Fruit fly (Drosophila melanogaster): ENCODE data around the gene pira.

The pira gene

dm6 chrX:12737057-12737734 is 26.2 kb downstream of the pira start (continued):
- TF ChIP-seq chm (GFP tag; IDR thresholded peaks at IDR 0.05) (peak; percentile 41), grn (GFP tag; optimal IDR thresholded peaks at IDR 0.05) (peak; percentile 42), bsh (GFP tag; optimal IDR thresholded peaks at IDR 0.05) (peak in 1 of 2 experiments; percentile 95), abd-A (tag; optimal IDR thresholded peaks at IDR 0.05) (peak; percentile 98), sr (GFP tag; IDR thresholded peaks at IDR 0.05) (peak; percentile 39; the same call in 1 of the 3 replicates), CG4328 (GFP tag; optimal IDR thresholded peaks at IDR 0.05) (no peak), CG10209 (GFP tag; optimal IDR thresholded peaks at IDR 0.05) (peak; percentile 44), Xrp1 (GFP tag; IDR thresholded peaks at IDR 0.05) (peak; percentile 15; the same call in 1 of the 2 replicates), HmgD (GFP tag; optimal IDR thresholded peaks at IDR 0.05) (peak; percentile 30)

- no peak; the same call in 1 of the 2 replicates for TF ChIP-seq gt (GFP tag; IDR thresholded peaks at IDR 0.05)
- TF ChIP-seq CG32532 (GFP tag; IDR thresholded peaks at IDR 0.05) = peak; percentile 75
- TF ChIP-seq org-1 (GFP tag; optimal IDR thresholded peaks at IDR 0.05) = peak; percentile 97
- TF ChIP-seq Neu2 (GFP tag; optimal IDR thresholded peaks at IDR 0.05; ENCODE audit: borderline replicate concordance) = peak; percentile 42
- TF ChIP-seq CTCF (GFP tag; optimal IDR thresholded peaks at IDR 0.05) = peak; percentile 51
- peak; percentile 83 for TF ChIP-seq CG3847 (GFP tag; IDR thresholded peaks at IDR 0.05)
- peak; percentile 15; the same call in 1 of the 2 replicates for TF ChIP-seq sens-2 (GFP tag; IDR thresholded peaks at IDR 0.05)
- TF ChIP-seq Abd-B (GFP tag; optimal IDR thresholded peaks at IDR 0.05) = peak; percentile 93
- peak; percentile 87 for TF ChIP-seq CG18764 (GFP tag; optimal IDR thresholded peaks at IDR 0.05)
- peak; percentile 84 for TF ChIP-seq ab (GFP tag; optimal IDR thresholded peaks at IDR 0.05)
- TF ChIP-seq CG3065 (GFP tag; optimal IDR thresholded peaks at IDR 0.05) = peak; percentile 89
- peak; percentile 94 for TF ChIP-seq Xbp1 (GFP tag; optimal IDR thresholded peaks at IDR 0.05)
- peak; percentile 88 for TF ChIP-seq CG11093 (GFP tag; IDR thresholded peaks at IDR 0.05)
- TF ChIP-seq CG9876 (GFP tag; optimal IDR thresholded peaks at IDR 0.05) = peak; percentile 74
- TF ChIP-seq Rx (GFP tag; IDR thresholded peaks at IDR 0.05) = peak; percentile 54
- peak; percentile 97 for TF ChIP-seq CG30403 (GFP tag; optimal IDR thresholded peaks at IDR 0.05)
- peak; percentile 99 for TF ChIP-seq Ets65A (GFP tag)
- no peak for TF ChIP-seq hb (GFP tag; IDR thresholded peaks at IDR 0.05; ENCODE audit: partially characterized antibody)
- TF ChIP-seq pb (GFP tag; optimal IDR thresholded peaks at IDR 0.05) = peak; percentile 92
- TF ChIP-seq CG12391 (tag; optimal IDR thresholded peaks at IDR 0.05) = peak; percentile 95
- peak; percentile 81 for TF ChIP-seq CG6254 (GFP tag; optimal IDR thresholded peaks at IDR 0.05)
- no peak for TF ChIP-seq sc (optimal IDR thresholded peaks at IDR 0.05)
- peak; percentile 96 for TF ChIP-seq sc (GFP tag; optimal IDR thresholded peaks at IDR 0.05)
- peak; percentile 87 for TF ChIP-seq cg (GFP tag; optimal IDR thresholded peaks at IDR 0.05)
- no peak for TF ChIP-seq Sin3A (optimal IDR thresholded peaks at IDR 0.05)
- TF ChIP-seq CG11456 (GFP tag; IDR thresholded peaks at IDR 0.05) = peak; percentile 81
- TF ChIP-seq HLHmδ (GFP tag; optimal IDR thresholded peaks at IDR 0.05) = no peak
- peak; percentile 95 for TF ChIP-seq CG14710 (tag; optimal IDR thresholded peaks at IDR 0.05)
- TF ChIP-seq CG6689 (GFP tag; IDR thresholded peaks at IDR 0.05) = peak; percentile 92
- 0 out of 2 replicates have a peak, but pooled peaks have one; percentile 5 for TF ChIP-seq cas (GFP tag; IDR thresholded peaks at IDR 0.05)
- TF ChIP-seq peb (GFP tag; IDR thresholded peaks at IDR 0.05) = 0 out of 2 replicates have a peak, but pooled peaks have one; percentile 43
- peak; percentile 95 for TF ChIP-seq CG15011 (GFP tag; optimal IDR thresholded peaks at IDR 0.05)
- TF ChIP-seq CG9609 (GFP tag; optimal IDR thresholded peaks at IDR 0.05) = peak; percentile 85
- peak; percentile 80 for TF ChIP-seq CG1832 (GFP tag; optimal IDR thresholded peaks at IDR 0.05)
- no peak for TF ChIP-seq usp (GFP tag; optimal IDR thresholded peaks at IDR 0.05)
- TF ChIP-seq pnt (GFP tag; optimal IDR thresholded peaks at IDR 0.05) = peak; percentile 87
- TF ChIP-seq gsb (GFP tag; IDR thresholded peaks at IDR 0.05) = peak; percentile 88
- peak; percentile 57 for TF ChIP-seq Hey (tag; optimal IDR thresholded peaks at IDR 0.05)
- TF ChIP-seq CG18262 (tag; optimal IDR thresholded peaks at IDR 0.05) = peak; percentile 98
These were observed 27.7 kb downstream of the pira start for dm6 chrX:12735478-12736428.

All from whole organism, embryonic.